Worm (Caenorhabditis elegans) whole organism, mixed stage, embryonic: ENCODE measurements around the gene cyp-25A2.

Experiments
- M03D4.4 ChIP-seq: sonication (generic microtip); optimal IDR thresholded peaks from 2 replicates; lab custom pipeline; 2017; ENCODE audit warnings: mild to moderate bottlenecking, missing genetic modification characterization, missing compliant biosample characterization
- bed-3 ChIP-seq: fragments of 200-800 bp; sonication (Bioruptor generic); optimal IDR thresholded peaks from 3 replicates; lab custom pipeline; 2018; ENCODE audit warnings: mild to moderate bottlenecking, missing genetic modification characterization, moderate library complexity, missing compliant biosample characterization
- blmp-1 ChIP-seq: fragments of 150-350 bp; optimal IDR thresholded peaks from 2 replicates; lab custom pipeline; 2014; ENCODE audit warnings: missing biosample characterization, missing genetic modification characterization
- ceh-39 ChIP-seq: fragments of 150-350 bp; optimal IDR thresholded peaks from 2 replicates; lab custom pipeline; 2014; ENCODE audit warnings: missing biosample characterization, missing genetic modification characterization
- ceh-43 ChIP-seq: fragments of 200-800 bp; sonication (Bioruptor generic); optimal IDR thresholded peaks from 2 replicates; lab custom pipeline; 2018; ENCODE audit warnings: mild to moderate bottlenecking, missing genetic modification characterization, moderate library complexity, missing compliant biosample characterization
- ceh-83 ChIP-seq: fragments of 200-800 bp; sonication (Bioruptor generic); optimal IDR thresholded peaks from 2 replicates; lab custom pipeline; 2018; ENCODE audit warnings: mild to moderate bottlenecking, missing genetic modification characterization, missing compliant biosample characterization
- ces-1 ChIP-seq: fragments of 150-350 bp; optimal IDR thresholded peaks from 2 replicates; lab custom pipeline; 2014; ENCODE audit warnings: missing biosample characterization, missing genetic modification reagents, missing genetic modification characterization
- cnd-1 ChIP-seq: fragments of 200-800 bp; sonication (Bioruptor generic); optimal IDR thresholded peaks from 2 replicates; lab custom pipeline; 2018; ENCODE audit warnings: mild to moderate bottlenecking, missing genetic modification characterization, missing compliant biosample characterization
- drap-1 ChIP-seq: fragments of 200-800 bp; sonication (Bioruptor generic); optimal IDR thresholded peaks from 3 replicates; lab custom pipeline; 2018; ENCODE audit warnings: mild to moderate bottlenecking, missing genetic modification characterization, missing compliant biosample characterization
- elt-1 ChIP-seq: sonication (generic microtip); optimal IDR thresholded peaks from 2 replicates; lab custom pipeline; 2017; ENCODE audit warnings: missing genetic modification characterization, mild to moderate bottlenecking, missing compliant biosample characterization, antibody characterized with exemption, moderate library complexity, borderline replicate concordance; ENCODE audit not compliant: insufficient read depth
- elt-3 ChIP-seq: fragments of 150-350 bp; optimal IDR thresholded peaks from 2 replicates; lab custom pipeline; 2014; ENCODE audit warnings: missing biosample characterization, missing genetic modification characterization
- flh-1 ChIP-seq: fragments of 200-800 bp; sonication (Bioruptor generic); optimal IDR thresholded peaks from 2 replicates; lab custom pipeline; 2018; ENCODE audit warnings: mild to moderate bottlenecking, missing genetic modification characterization, moderate library complexity, missing compliant biosample characterization
- ham-2 ChIP-seq: fragments of 200-800 bp; sonication (Bioruptor generic); optimal IDR thresholded peaks from 2 replicates; lab custom pipeline; 2018; ENCODE audit warnings: mild to moderate bottlenecking, missing genetic modification characterization, missing compliant biosample characterization
- hlh-1 ChIP-seq: fragments of 150-350 bp; optimal IDR thresholded peaks from 2 replicates; lab custom pipeline; 2014; ENCODE audit warnings: missing biosample characterization, missing genetic modification reagents, missing genetic modification characterization
- lin-13 ChIP-seq: fragments of 150-350 bp; optimal IDR thresholded peaks from 2 replicates; lab custom pipeline; 2014; ENCODE audit warnings: missing biosample characterization, missing genetic modification characterization
- lin-32 ChIP-seq: fragments of 200-800 bp; sonication (Bioruptor generic); optimal IDR thresholded peaks from 2 replicates; lab custom pipeline; 2018; ENCODE audit warnings: mild to moderate bottlenecking, missing genetic modification characterization, missing compliant biosample characterization
- lsy-2 ChIP-seq: fragments of 150-350 bp; optimal IDR thresholded peaks from 2 replicates; lab custom pipeline; 2014; ENCODE audit warnings: missing biosample characterization, missing genetic modification characterization
- mab-5 ChIP-seq: fragments of 150-350 bp; optimal IDR thresholded peaks from 2 replicates; lab custom pipeline; 2014; ENCODE audit warnings: missing biosample characterization, missing genetic modification characterization
- mep-1 ChIP-seq: fragments of 150-350 bp; optimal IDR thresholded peaks from 2 replicates; lab custom pipeline; 2017; ENCODE audit warnings: missing biosample characterization, missing genetic modification reagents, missing genetic modification characterization, inconsistent platforms
- mls-2 ChIP-seq: sonication (generic microtip); optimal IDR thresholded peaks from 2 replicates; lab custom pipeline; 2016; ENCODE audit warnings: mild to moderate bottlenecking, missing genetic modification characterization, moderate library complexity, missing compliant biosample characterization
- nhr-12 ChIP-seq: fragments of 150-350 bp; optimal IDR thresholded peaks from 2 replicates; lab custom pipeline; 2014; ENCODE audit warnings: missing biosample characterization, missing genetic modification characterization
- nhr-2 ChIP-seq: fragments of 150-350 bp; optimal IDR thresholded peaks from 2 replicates; lab custom pipeline; 2014; ENCODE audit warnings: missing biosample characterization, missing genetic modification characterization
- nhr-237 ChIP-seq: fragments of 150-350 bp; optimal IDR thresholded peaks from 2 replicates; lab custom pipeline; 2014; ENCODE audit warnings: missing biosample characterization, missing genetic modification characterization
- nhr-28 ChIP-seq: fragments of 150-350 bp; optimal IDR thresholded peaks from 2 replicates; lab custom pipeline; 2014; ENCODE audit warnings: missing biosample characterization, missing genetic modification characterization
- nhr-76 ChIP-seq: sonication (generic microtip); optimal IDR thresholded peaks from 2 replicates; lab custom pipeline; 2017; ENCODE audit warnings: missing biosample characterization, missing genetic modification characterization
- pha-4 ChIP-seq: fragments of 150-350 bp; optimal IDR thresholded peaks from 2 replicates; lab custom pipeline; 2018; ENCODE audit warnings: missing biosample characterization, missing genetic modification reagents, missing genetic modification characterization
- sem-2 ChIP-seq: fragments of 200-800 bp; sonication (Bioruptor generic); optimal IDR thresholded peaks from 2 replicates; lab custom pipeline; 2018; ENCODE audit warnings: mild to moderate bottlenecking, missing genetic modification characterization, missing compliant biosample characterization
- snpc-4 ChIP-seq: fragments of 150-350 bp; optimal IDR thresholded peaks from 2 replicates; lab custom pipeline; 2014; ENCODE audit warnings: missing biosample characterization, missing genetic modification characterization
- sptf-1 ChIP-seq: sonication (generic microtip); optimal IDR thresholded peaks from 2 replicates; lab custom pipeline; 2017; ENCODE audit warnings: mild to moderate bottlenecking, missing genetic modification characterization, moderate library complexity, missing compliant biosample characterization
- tbx-8 ChIP-seq: fragments of 200-800 bp; sonication (Bioruptor generic); optimal IDR thresholded peaks from 2 replicates; lab custom pipeline; 2018; ENCODE audit warnings: mild to moderate bottlenecking, missing genetic modification characterization, moderate library complexity, missing compliant biosample characterization
- unc-120 ChIP-seq: sonication (generic microtip); optimal IDR thresholded peaks from 2 replicates; lab custom pipeline; 2017; ENCODE audit warnings: missing genetic modification characterization, missing compliant biosample characterization; ENCODE audit not compliant: poor library complexity, severe bottlenecking
- unc-39 ChIP-seq: fragments of 150-350 bp; optimal IDR thresholded peaks from 2 replicates; lab custom pipeline; 2014; ENCODE audit warnings: missing biosample characterization, missing genetic modification characterization
- unc-62 ChIP-seq: fragments of 150-350 bp; optimal IDR thresholded peaks from 2 replicates; lab custom pipeline; 2014; ENCODE audit warnings: missing biosample characterization, missing genetic modification reagents, missing genetic modification characterization
- ztf-11 ChIP-seq: fragments of 150-350 bp; optimal IDR thresholded peaks from 2 replicates; lab custom pipeline; 2014; ENCODE audit warnings: missing biosample characterization, missing genetic modification characterization

Gene cyp-25A2

DNA sequence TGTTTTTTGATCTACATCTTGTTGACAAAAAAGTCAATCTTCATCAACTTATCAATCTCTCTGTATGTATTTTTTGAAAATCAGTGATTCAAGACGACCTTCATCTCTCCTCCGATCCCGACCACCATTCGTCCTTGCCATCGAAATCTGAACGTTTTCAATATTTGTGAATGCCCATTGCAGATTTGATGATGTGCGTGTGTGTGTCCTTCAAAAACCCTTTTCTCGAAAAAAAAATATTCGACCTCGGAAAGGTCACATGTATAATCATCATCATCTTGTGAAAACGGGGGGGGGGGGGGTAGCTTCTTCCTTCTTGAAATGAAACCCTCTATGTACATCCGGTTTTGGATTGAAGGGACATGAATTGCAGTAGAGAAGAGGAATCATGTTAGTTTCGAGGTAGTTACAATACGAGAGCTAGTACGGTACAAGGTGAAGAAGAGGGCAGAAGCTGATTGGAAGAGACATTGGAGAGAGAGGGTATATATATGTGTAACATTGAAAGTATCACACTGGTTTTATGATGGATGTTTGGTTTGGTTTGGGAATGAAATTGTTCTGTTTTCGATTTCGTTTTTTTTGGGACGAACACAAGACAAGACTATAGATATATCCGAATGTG lies 22.5 kb upstream of the cyp-25A2 start:
- TF ChIP-seq unc-120 (tag; lab: Kevin White, UChicago) = no peak
- TF ChIP-seq mep-1 (tag; lab: Kevin White, UChicago) = no peak
- TF ChIP-seq nhr-237 (tag; lab: Kevin White, UChicago) = no peak
- TF ChIP-seq M03D4.4 (tag; lab: Kevin White, UChicago) = no peak
- TF ChIP-seq tbx-8 (GFP tag; lab: Kevin White, UChicago) = no peak
- no peak for TF ChIP-seq ceh-43 (GFP tag; lab: Kevin White, UChicago)
- no peak for TF ChIP-seq hlh-1 (tag; lab: Kevin White, UChicago)
- TF ChIP-seq snpc-4 (tag; lab: Kevin White, UChicago) = no peak
- TF ChIP-seq sptf-1 (tag; lab: Kevin White, UChicago) = no peak
- no peak for TF ChIP-seq unc-39 (tag; lab: Kevin White, UChicago)
- no peak for TF ChIP-seq nhr-76 (tag; lab: Kevin White, UChicago)
- TF ChIP-seq ztf-11 (tag; lab: Kevin White, UChicago) = no peak
- TF ChIP-seq ceh-83 (GFP tag; lab: Kevin White, UChicago) = no peak
- no peak for TF ChIP-seq nhr-12 (tag; lab: Kevin White, UChicago)
- no peak for TF ChIP-seq elt-3 (tag; lab: Kevin White, UChicago)
- no peak for TF ChIP-seq lsy-2 (tag; lab: Kevin White, UChicago)
- TF ChIP-seq ham-2 = no peak
- no peak for TF ChIP-seq lin-32 (GFP tag; lab: Kevin White, UChicago)

DNA sequence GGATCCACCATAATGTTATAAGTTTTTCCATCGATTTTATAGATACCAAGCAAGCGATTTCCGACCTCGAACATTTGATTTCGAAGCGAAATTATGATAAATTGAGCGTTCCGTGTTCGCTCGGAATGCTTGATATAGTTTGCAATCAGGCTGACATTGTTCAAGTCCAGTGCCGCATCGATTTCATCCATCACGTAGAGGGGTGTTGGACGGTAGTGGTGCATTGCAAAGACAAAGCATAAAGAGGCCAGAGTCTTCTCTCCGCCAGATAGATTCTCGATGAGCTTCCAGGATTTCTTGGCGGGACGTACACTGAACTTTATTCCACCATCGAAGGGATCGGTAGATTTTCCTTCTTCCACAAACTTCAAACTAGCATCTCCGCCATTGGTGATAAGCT lies 20.6 kb upstream of the cyp-25A2 start:
- TF ChIP-seq elt-3 (tag; lab: Kevin White, UChicago) (no peak), unc-39 (tag; lab: Kevin White, UChicago) (no peak), sptf-1 (tag; lab: Kevin White, UChicago) (no peak), tbx-8 (GFP tag; lab: Kevin White, UChicago) (no peak), blmp-1 (tag; lab: Kevin White, UChicago) (no peak), flh-1 (GFP tag; lab: Kevin White, UChicago) (no peak), nhr-237 (tag; lab: Kevin White, UChicago) (no peak), ceh-83 (GFP tag; lab: Kevin White, UChicago) (no peak), ces-1 (GFP tag; lab: Kevin White, UChicago) (no peak), mab-5 (tag; lab: Kevin White, UChicago) (no peak), elt-1 (tag; lab: Kevin White, UChicago) (no peak), ham-2 (no peak), hlh-1 (tag; lab: Kevin White, UChicago) (no peak), nhr-28 (tag; lab: Kevin White, UChicago) (no peak)

DNA sequence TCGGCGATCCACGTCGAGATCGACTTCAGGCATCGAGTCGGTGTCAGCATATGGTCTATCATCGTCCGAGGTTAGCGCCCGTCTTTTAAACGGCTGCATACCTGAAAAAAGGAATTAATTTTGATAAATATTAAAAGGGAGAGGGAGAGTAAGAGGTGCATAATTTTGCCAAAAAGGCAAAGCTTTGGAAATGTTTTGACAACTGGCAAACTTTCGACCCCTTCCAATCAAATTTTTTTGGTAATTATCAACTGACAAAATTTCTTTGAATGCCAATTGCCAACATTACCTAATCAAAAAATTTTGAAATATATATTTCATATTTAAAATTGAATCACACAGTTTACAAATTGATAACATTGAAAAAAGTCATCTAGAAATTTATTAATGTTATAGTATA lies 15.4 kb upstream of the cyp-25A2 start, which contains the start of gene dpy-27:
Gene dpy-27 (minus strand): TSS at position 101 of the 400 bp plus-strand sequence.
- TF ChIP-seq nhr-2 (no peak), elt-1 (tag; lab: Kevin White, UChicago) (no peak), lsy-2 (tag; lab: Kevin White, UChicago) (no peak), hlh-1 (tag; lab: Kevin White, UChicago) (no peak), nhr-12 (tag; lab: Kevin White, UChicago) (no peak), ceh-83 (GFP tag; lab: Kevin White, UChicago) (no peak), drap-1 (GFP tag; lab: Kevin White, UChicago) (no peak), elt-3 (tag; lab: Kevin White, UChicago) (no peak), mep-1 (tag; lab: Kevin White, UChicago) (no peak), sem-2 (GFP tag; lab: Kevin White, UChicago) (no peak), M03D4.4 (tag; lab: Kevin White, UChicago) (no peak), tbx-8 (GFP tag; lab: Kevin White, UChicago) (no peak)

DNA sequence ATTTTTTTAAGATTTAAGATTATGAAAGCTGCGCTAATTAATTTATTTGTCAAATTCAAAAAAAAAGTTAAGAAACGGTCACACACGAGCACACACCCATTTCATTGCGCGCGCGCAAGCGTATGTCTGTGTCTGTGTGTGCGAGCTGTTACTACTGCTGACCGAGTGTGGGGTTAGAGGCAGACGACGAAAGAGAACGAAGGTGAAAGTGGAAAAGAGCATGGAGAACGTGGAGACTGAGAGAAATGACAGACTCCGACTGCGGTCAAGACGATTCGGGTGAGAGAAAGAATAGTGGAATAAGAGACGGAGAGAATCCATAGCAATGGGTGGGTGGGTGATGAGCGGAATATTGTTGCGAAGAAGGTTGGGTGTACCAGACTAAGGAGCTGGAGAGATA lies 14.9 kb upstream of the cyp-25A2 start:
- TF ChIP-seq M03D4.4 (tag; lab: Kevin White, UChicago) (peak; percentile 11), nhr-76 (tag; lab: Kevin White, UChicago) (no peak), nhr-2 (peak; percentile 80), snpc-4 (tag; lab: Kevin White, UChicago) (no peak), ceh-39 (tag; lab: Kevin White, UChicago) (peak; percentile 35), lsy-2 (tag; lab: Kevin White, UChicago) (peak; percentile 15), cnd-1 (tag; lab: Kevin White, UChicago) (peak; percentile 69), sem-2 (GFP tag; lab: Kevin White, UChicago) (no peak), elt-1 (tag; lab: Kevin White, UChicago) (no peak), blmp-1 (tag; lab: Kevin White, UChicago) (peak; percentile 90), ham-2 (peak; percentile 64), nhr-12 (tag; lab: Kevin White, UChicago) (no peak), ces-1 (GFP tag; lab: Kevin White, UChicago) (peak; percentile 42), mls-2 (tag; lab: Kevin White, UChicago) (peak; percentile 46), ceh-43 (GFP tag; lab: Kevin White, UChicago) (no peak), lin-13 (peak; percentile 63), sptf-1 (tag; lab: Kevin White, UChicago) (peak; percentile 67), ztf-11 (tag; lab: Kevin White, UChicago) (no peak), elt-3 (tag; lab: Kevin White, UChicago) (no peak), nhr-237 (tag; lab: Kevin White, UChicago) (peak; percentile 9), bed-3 (GFP tag; lab: Kevin White, UChicago) (no peak), unc-39 (tag; lab: Kevin White, UChicago) (no peak), drap-1 (GFP tag; lab: Kevin White, UChicago) (peak; percentile 43), hlh-1 (tag; lab: Kevin White, UChicago) (peak; percentile 45), unc-62 (GFP tag; lab: Kevin White, UChicago) (peak; percentile 74), pha-4 (peak; percentile 81), unc-120 (tag; lab: Kevin White, UChicago) (peak; percentile 84), lin-32 (GFP tag; lab: Kevin White, UChicago) (peak; percentile 30), mep-1 (tag; lab: Kevin White, UChicago) (peak; percentile 53), ceh-83 (GFP tag; lab: Kevin White, UChicago) (no peak), tbx-8 (GFP tag; lab: Kevin White, UChicago) (no peak)
